Worm (Caenorhabditis elegans) whole organism, early embryonic: ENCODE results near the gene T02H6.10.

Experiments used
- B0310.2 ChIP-seq: sonication (generic microtip); optimal IDR thresholded peaks from 2 replicates; lab custom pipeline; 2016; ENCODE audit warnings: mild to moderate bottlenecking, missing genetic modification characterization, missing compliant biosample characterization
- F13C5.2 ChIP-seq: sonication (generic microtip); optimal IDR thresholded peaks from 2 replicates; lab custom pipeline; 2017; ENCODE audit warnings: mild to moderate bottlenecking, missing genetic modification characterization, inconsistent platforms, missing compliant biosample characterization
- aly-1 ChIP-seq: sonication (generic microtip); optimal IDR thresholded peaks from 2 replicates; lab custom pipeline; 2016; ENCODE audit warnings: missing genetic modification characterization, missing compliant biosample characterization
- ama-1 ChIP-seq: fragments of 150-350 bp; optimal IDR thresholded peaks from 2 replicates; lab custom pipeline; 2014
- ceh-13 ChIP-seq: fragments of 200-800 bp; sonication (Bioruptor generic); optimal IDR thresholded peaks from 2 replicates; lab custom pipeline; 2018; ENCODE audit warnings: mild to moderate bottlenecking, missing genetic modification characterization, missing compliant biosample characterization
- ceh-36 ChIP-seq: sonication (generic microtip); optimal IDR thresholded peaks from 2 replicates; lab custom pipeline; 2016; ENCODE audit warnings: missing genetic modification characterization, inconsistent platforms, missing compliant biosample characterization
- ets-7 ChIP-seq: sonication (generic microtip); optimal IDR thresholded peaks from 2 replicates; lab custom pipeline; 2016; ENCODE audit warnings: missing genotype, missing genetic modification characterization, missing compliant biosample characterization
- flt-1 ChIP-seq: fragments of 200-800 bp; sonication (Bioruptor generic); IDR thresholded peaks from 2 replicates; pipeline ENCODE4 v1.3.6; 2022; ENCODE audit warnings: missing genetic modification characterization, missing compliant biosample characterization
- hmbx-1 ChIP-seq: sonication (generic microtip); optimal IDR thresholded peaks from 2 replicates; lab custom pipeline; 2016; ENCODE audit warnings: mild to moderate bottlenecking, missing genetic modification characterization, missing compliant biosample characterization
- hmg-4 ChIP-seq: fragments of 200-800 bp; sonication (Bioruptor generic); optimal IDR thresholded peaks from 2 replicates; lab custom pipeline; 2018; ENCODE audit warnings: mild to moderate bottlenecking, missing genetic modification characterization, missing compliant biosample characterization
- hnd-1 ChIP-seq: sonication (generic microtip); optimal IDR thresholded peaks from 2 replicates; lab custom pipeline; 2016; ENCODE audit warnings: missing genetic modification characterization, missing compliant biosample characterization
- pes-1 ChIP-seq: fragments of 200-800 bp; sonication (Bioruptor generic); IDR thresholded peaks from 2 replicates; pipeline ENCODE4 v1.3.6; 2022; ENCODE audit warnings: missing genetic modification reagents, missing genetic modification characterization, missing compliant biosample characterization
- scrt-1 ChIP-seq: fragments of 200-800 bp; sonication (Bioruptor generic); IDR thresholded peaks from 2 replicates; pipeline ENCODE4 v1.3.6; 2022; ENCODE audit warnings: missing genetic modification characterization, missing compliant biosample characterization
- sea-1 ChIP-seq: fragments of 200-800 bp; sonication (Bioruptor generic); conservative IDR thresholded peaks from 2 replicates; pipeline ENCODE4 v1.3.6; 2022; ENCODE audit warnings: missing genetic modification characterization, missing compliant biosample characterization
- tbx-11 ChIP-seq: fragments of 200-800 bp; sonication (Bioruptor generic); IDR thresholded peaks from 2 replicates; pipeline ENCODE4 v1.3.6; 2022; ENCODE audit warnings: missing genetic modification characterization, missing compliant biosample characterization
- tbx-37 ChIP-seq: fragments of 200-800 bp; sonication (Bioruptor generic); conservative IDR thresholded peaks from 2 replicates; pipeline ENCODE4 v1.3.6; 2022; ENCODE audit warnings: missing genetic modification reagents, missing genetic modification characterization, missing compliant biosample characterization
- tra-4 ChIP-seq: sonication (generic microtip); optimal IDR thresholded peaks from 2 replicates; lab custom pipeline; 2017; ENCODE audit warnings: missing genetic modification characterization, missing compliant biosample characterization

Gene T02H6.10

DNA sequence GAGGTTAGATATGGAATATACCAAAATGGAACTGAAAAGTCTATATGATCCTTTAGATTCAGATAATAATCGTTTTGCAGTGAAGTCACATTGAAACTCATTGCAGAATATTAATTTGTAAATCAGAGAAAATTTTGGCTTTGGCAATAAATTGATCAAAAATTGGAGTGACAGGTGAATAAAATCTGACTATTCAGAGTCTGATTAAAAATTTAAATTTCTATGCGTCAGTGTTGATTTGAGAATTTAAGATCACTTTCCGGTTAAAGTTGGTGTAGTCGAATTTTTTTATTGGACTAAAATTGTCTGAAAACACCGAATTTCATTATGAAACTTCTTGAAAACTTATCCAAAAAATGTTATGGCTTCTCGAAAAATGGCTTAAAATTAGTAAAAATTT, 18.8 kb downstream of the T02H6.10 start, which contains the start of gene sri-45:
TSS of gene sri-45 (minus strand) at position 101 of the 400 bp plus-strand sequence.
- TF ChIP-seq pes-1: no peak
- TF ChIP-seq ceh-36 (tag; lab: Kevin White, UChicago): no peak
- no peak for TF ChIP-seq scrt-1 (GFP tag; lab: Robert Waterston, UW)
- TF ChIP-seq tra-4 (tag; lab: Kevin White, UChicago): no peak
- TF ChIP-seq tbx-11 (GFP tag; lab: Robert Waterston, UW): no peak
- TF ChIP-seq hmg-4 (GFP tag; lab: Kevin White, UChicago): no peak
- no peak for TF ChIP-seq tbx-37 (GFP tag; lab: Robert Waterston, UW)
- TF ChIP-seq ceh-13: no peak
- TF ChIP-seq F13C5.2 (tag; lab: Kevin White, UChicago): no peak
- no peak for TF ChIP-seq hmbx-1 (tag; lab: Kevin White, UChicago)
- TF ChIP-seq hnd-1 (tag; lab: Kevin White, UChicago): no peak
- TF ChIP-seq B0310.2 (tag; lab: Kevin White, UChicago): no peak
- no peak for TF ChIP-seq aly-1 (tag; lab: Kevin White, UChicago)
- no peak for TF ChIP-seq sea-1 (GFP tag; lab: Robert Waterston, UW)
- no peak for TF ChIP-seq ama-1 (lab: Kevin White, UChicago)
- no peak for TF ChIP-seq flt-1
- no peak for TF ChIP-seq ets-7 (tag; lab: Kevin White, UChicago)

DNA sequence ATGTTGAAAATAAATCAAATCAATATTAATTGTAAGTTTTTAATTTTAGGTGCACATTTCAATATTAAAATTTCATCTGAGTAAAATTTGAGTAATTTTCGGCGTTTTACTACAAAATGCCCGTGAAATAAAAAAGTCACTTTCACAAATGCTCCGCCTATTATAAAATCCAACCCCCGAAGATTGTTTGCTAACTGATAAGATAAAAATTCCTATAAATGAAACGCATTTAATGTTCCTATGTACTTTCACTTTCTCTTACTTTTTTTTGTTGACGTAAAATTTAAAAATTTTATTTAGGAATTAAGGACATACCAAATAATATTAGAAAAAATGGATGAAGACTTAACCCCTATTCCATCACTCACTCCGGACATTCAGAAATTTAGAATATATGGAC, 22.1 kb downstream of the T02H6.10 start, which contains the start of gene sdz-24:
TSS of gene sdz-24 (plus strand) at position 301 of the 400 bp plus-strand sequence.
- TF ChIP-seq F13C5.2 (tag; lab: Kevin White, UChicago) (no peak), ceh-36 (tag; lab: Kevin White, UChicago) (no peak), sea-1 (GFP tag; lab: Robert Waterston, UW) (no peak), ceh-13 (no peak), tbx-11 (GFP tag; lab: Robert Waterston, UW) (no peak), scrt-1 (GFP tag; lab: Robert Waterston, UW) (no peak), ets-7 (tag; lab: Kevin White, UChicago) (no peak), pes-1 (no peak), B0310.2 (tag; lab: Kevin White, UChicago) (no peak), ama-1 (lab: Kevin White, UChicago) (no peak)

DNA sequence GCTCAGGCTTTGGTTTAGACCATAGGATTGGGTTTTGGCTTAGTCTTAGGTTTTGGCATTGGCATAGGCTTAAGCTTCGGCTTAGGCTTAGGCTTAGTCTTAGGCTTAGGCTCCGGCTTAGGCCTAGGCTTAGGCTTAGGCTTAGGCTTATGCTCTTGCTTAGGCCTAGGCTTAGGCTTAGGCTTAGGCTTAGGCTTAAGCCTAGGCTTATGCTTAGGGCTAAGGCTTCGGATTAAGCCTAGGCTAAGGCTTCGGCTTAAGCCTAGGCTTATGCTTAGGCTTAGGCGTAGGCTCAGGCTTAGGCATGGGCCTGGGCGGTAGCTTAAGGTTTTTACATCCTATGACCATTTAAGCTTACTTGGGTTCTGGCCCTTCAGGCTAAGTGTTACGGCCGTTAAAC, 29.2 kb downstream of the T02H6.10 start:
- TF ChIP-seq ceh-36 (tag; lab: Kevin White, UChicago): peak; percentile 91
- TF ChIP-seq ceh-13: no peak

DNA sequence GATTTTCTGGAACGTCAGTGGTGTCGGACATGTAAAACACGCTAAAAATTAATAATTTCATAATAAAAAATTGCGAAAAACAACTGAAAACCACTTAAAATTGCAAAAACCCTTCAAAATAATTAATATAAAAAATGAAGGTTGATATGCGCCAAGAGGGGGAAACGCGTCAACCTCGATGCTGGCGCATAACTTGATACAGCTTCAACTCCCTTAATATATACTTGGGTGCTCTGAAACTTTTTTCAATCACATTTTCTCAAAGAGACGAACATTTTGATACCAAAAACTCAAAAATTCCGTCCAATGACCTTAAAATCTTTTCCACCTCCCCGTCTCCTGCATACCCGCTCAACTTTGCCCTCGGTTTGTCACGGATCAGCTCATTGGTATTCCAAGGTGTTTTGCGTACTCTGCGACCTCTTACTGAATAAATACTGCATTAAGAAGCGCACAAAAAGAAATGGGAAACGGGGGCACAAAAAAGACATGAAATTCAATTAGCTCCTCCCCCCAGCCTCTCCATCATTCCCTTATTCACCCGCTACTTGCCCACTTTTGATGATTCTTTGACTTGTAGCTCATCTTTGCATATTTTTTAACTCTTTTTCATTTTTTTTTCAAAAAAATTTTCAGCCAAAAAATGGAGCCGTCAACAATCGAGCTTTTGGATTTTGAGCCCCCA, 30.0 kb downstream of the T02H6.10 start, which contains the start of the genes K07E8.7 and frpr-14:
TSS of gene K07E8.7 (minus strand) at position 47 of the 685 bp plus-strand sequence.
TSS of gene frpr-14 (plus strand) at position 635 of the 685 bp plus-strand sequence.
- TF ChIP-seq hmg-4 (GFP tag; lab: Kevin White, UChicago): no peak
- peak; percentile 34 for TF ChIP-seq F13C5.2 (tag; lab: Kevin White, UChicago)

DNA sequence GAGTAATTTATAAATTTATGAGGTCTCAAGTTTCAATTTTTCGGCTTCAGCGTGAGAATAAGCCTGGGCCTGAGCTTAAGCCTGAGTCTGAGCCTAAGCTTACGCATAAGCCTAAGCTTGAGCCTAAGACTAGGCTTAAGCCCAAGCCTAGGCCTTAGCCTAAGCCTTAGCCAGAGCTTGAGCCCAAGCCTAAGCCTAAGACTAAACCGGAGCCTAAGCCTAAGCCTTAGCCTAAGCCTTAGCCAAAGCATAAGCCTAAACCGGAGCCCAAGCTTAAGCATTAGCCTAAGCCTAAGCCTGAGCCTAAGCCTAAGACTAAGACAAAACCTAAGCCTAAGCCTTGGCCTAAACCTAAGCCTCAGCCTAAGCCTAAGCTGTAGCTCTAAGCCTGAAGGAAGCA, 36.8 kb downstream of the T02H6.10 start:
- TF ChIP-seq ceh-36 (tag; lab: Kevin White, UChicago) (peak; percentile 73), scrt-1 (GFP tag; lab: Robert Waterston, UW) (0 out of 2 replicates have a peak, but pooled peaks have one; percentile 26), tbx-37 (GFP tag; lab: Robert Waterston, UW) (no peak)

DNA sequence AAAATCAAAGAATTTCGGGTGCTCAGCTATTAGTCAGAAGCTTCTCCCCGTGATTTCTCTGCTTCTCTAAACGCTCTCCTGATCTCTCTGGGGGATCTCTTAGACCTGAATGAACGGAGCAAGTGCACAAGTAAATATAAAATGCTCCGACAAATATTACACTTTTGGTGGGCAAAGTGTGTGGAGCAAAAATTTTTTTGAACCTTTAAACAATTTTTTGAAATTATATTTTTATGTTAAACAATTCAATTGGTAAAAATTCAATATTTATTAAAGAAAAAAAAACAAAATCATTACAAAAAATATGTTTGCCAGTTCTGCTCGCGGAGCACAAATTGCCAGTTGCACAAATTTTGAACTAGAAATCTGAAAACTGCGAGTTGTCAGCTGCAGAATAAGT, 41.0 kb downstream of the T02H6.10 start, which contains the start of gene K07E8.6:
TSS of gene K07E8.6 (minus strand) at position 101 of the 400 bp plus-strand sequence.
- TF ChIP-seq sea-1 (GFP tag; lab: Robert Waterston, UW) (no peak), hmg-4 (GFP tag; lab: Kevin White, UChicago) (no peak), B0310.2 (tag; lab: Kevin White, UChicago) (no peak), hnd-1 (tag; lab: Kevin White, UChicago) (no peak), ama-1 (lab: Kevin White, UChicago) (no peak), tbx-11 (GFP tag; lab: Robert Waterston, UW) (no peak), scrt-1 (GFP tag; lab: Robert Waterston, UW) (no peak), flt-1 (no peak), ceh-13 (no peak), aly-1 (tag; lab: Kevin White, UChicago) (no peak), ceh-36 (tag; lab: Kevin White, UChicago) (no peak), F13C5.2 (tag; lab: Kevin White, UChicago) (no peak), tbx-37 (GFP tag; lab: Robert Waterston, UW) (no peak), hmbx-1 (tag; lab: Kevin White, UChicago) (no peak), tra-4 (tag; lab: Kevin White, UChicago) (no peak), ets-7 (tag; lab: Kevin White, UChicago) (no peak), pes-1 (no peak)

DNA sequence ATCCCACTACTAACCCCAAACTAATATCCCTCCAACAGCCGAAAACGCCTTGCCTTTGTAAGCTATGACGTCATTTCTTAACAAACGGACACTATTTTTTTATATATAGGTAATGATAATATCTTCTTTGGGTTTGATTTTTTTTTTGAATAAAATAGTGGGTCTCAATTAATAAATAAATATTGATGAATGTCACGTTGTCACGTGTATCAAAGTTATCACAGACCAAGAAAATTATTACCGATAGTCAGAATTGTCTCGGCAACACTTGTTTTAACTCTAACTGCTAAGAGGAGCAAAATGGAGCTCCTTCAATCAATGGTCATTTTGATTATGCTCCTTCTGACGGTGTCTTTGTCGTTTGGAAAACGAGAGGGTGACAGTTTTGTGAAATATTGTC, 46.5 kb downstream of the T02H6.10 start, which contains the start of gene T04B8.1:
TSS of gene T04B8.1 (plus strand) at position 301 of the 400 bp plus-strand sequence.
- TF ChIP-seq hmbx-1 (tag; lab: Kevin White, UChicago) (no peak), tbx-11 (GFP tag; lab: Robert Waterston, UW) (no peak), hnd-1 (tag; lab: Kevin White, UChicago) (no peak), hmg-4 (GFP tag; lab: Kevin White, UChicago) (no peak), ceh-13 (no peak), tbx-37 (GFP tag; lab: Robert Waterston, UW) (no peak)
